Fruit fly (Drosophila melanogaster): Measurements from ENCODE around the gene Dph4.

dm6 chr3R:5653887-5654286 lies 30.0 kb upstream of the Dph4 start:
- TF ChIP-seq cnc (optimal IDR thresholded peaks at IDR 0.05) (no peak), pad (GFP tag; optimal IDR thresholded peaks at IDR 0.05) (no peak), cic (GFP tag; optimal IDR thresholded peaks at IDR 0.05) (peak; percentile 48), Mnt (GFP tag; optimal IDR thresholded peaks at IDR 0.05) (no peak), Crg-1 (GFP tag; optimal IDR thresholded peaks at IDR 0.05) (no peak)

All from whole organism, adult.